Worm (Caenorhabditis elegans) whole organism, young adult: ENCODE measurements around the gene aat-7.

Source experiments
- B0019.2 ChIP-seq: fragments of 200-800 bp; sonication (Bioruptor generic); conservative IDR thresholded peaks from 2 replicates; pipeline ENCODE4 v1.3.6; 2022; ENCODE audit warnings: missing genetic modification reagents, missing genetic modification characterization, missing compliant biosample characterization
- B0035.1 ChIP-seq: sonication (generic microtip); optimal IDR thresholded peaks from 2 replicates; lab custom pipeline; 2016; ENCODE audit warnings: missing genetic modification characterization, mild to moderate bottlenecking, missing compliant biosample characterization, missing genotype, missing genetic modification reagents
- B0261.1 ChIP-seq: sonication (generic microtip); optimal IDR thresholded peaks from 2 replicates; lab custom pipeline; 2016; ENCODE audit warnings: mild to moderate bottlenecking, missing genetic modification characterization, moderate library complexity, missing compliant biosample characterization
- B0336.3 ChIP-seq: fragments of 200-800 bp; sonication (Bioruptor generic); IDR thresholded peaks from 2 replicates; pipeline ENCODE4 v1.3.6; 2022; ENCODE audit warnings: missing genetic modification characterization, missing compliant biosample characterization
- F10E7.11 ChIP-seq: sonication (generic microtip); optimal IDR thresholded peaks from 2 replicates; lab custom pipeline; 2017; ENCODE audit warnings: mild to moderate bottlenecking, missing genetic modification characterization, moderate library complexity, missing compliant biosample characterization
- F37B4.10 ChIP-seq: fragments of 200-800 bp; sonication (Bioruptor generic); IDR thresholded peaks from 2 replicates; pipeline ENCODE4 v1.3.6; 2022; ENCODE audit warnings: missing genetic modification characterization, missing compliant biosample characterization
- F55B11.4 ChIP-seq: sonication (generic microtip); optimal IDR thresholded peaks from 2 replicates; lab custom pipeline; 2016; ENCODE audit warnings: missing compliant biosample characterization, missing genetic modification characterization, borderline replicate concordance; ENCODE audit not compliant: insufficient read depth
- K11D2.4 ChIP-seq: fragments of 200-800 bp; sonication (Bioruptor generic); IDR thresholded peaks from 2 replicates; pipeline ENCODE4 v1.3.6; 2022; ENCODE audit warnings: missing genetic modification reagents, missing genetic modification characterization, missing compliant biosample characterization
- Y53G8AR.9 ChIP-seq: fragments of 200-800 bp; sonication (Bioruptor generic); conservative IDR thresholded peaks from 2 replicates; pipeline ENCODE4 v1.3.6; 2022; ENCODE audit warnings: missing genetic modification reagents, missing genetic modification characterization, missing compliant biosample characterization
- Y95B8A.8 ChIP-seq: fragments of 200-800 bp; sonication (Bioruptor generic); IDR thresholded peaks from 2 replicates; pipeline ENCODE4 v1.3.6; 2022; ENCODE audit warnings: missing genetic modification reagents, missing genetic modification characterization, missing compliant biosample characterization
- akir-1 ChIP-seq: fragments of 200-800 bp; sonication (Bioruptor generic); optimal IDR thresholded peaks from 2 replicates; lab custom pipeline; 2018; ENCODE audit warnings: mild to moderate bottlenecking, missing genetic modification characterization, moderate library complexity, missing compliant biosample characterization
- aptf-3 ChIP-seq: fragments of 200-800 bp; sonication (Bioruptor generic); IDR thresholded peaks from 2 replicates; pipeline ENCODE4 v1.3.6; 2022; ENCODE audit warnings: missing genetic modification characterization, missing compliant biosample characterization
- attf-5 ChIP-seq: fragments of 200-800 bp; sonication (Bioruptor generic); optimal IDR thresholded peaks from 2 replicates; lab custom pipeline; 2018; ENCODE audit warnings: mild to moderate bottlenecking, missing genetic modification characterization, missing compliant biosample characterization
- bed-1 ChIP-seq: fragments of 200-800 bp; sonication (Bioruptor generic); IDR thresholded peaks from 2 replicates; pipeline ENCODE4 v1.3.6; 2022; ENCODE audit warnings: missing genetic modification reagents, missing genetic modification characterization, missing compliant biosample characterization
- cebp-1 ChIP-seq, 2 experiments: fragments of 200-800 bp in 1 of 2; sonication (Bioruptor generic) in 1 of 2; sonication (generic microtip) in 1 of 2; IDR thresholded peaks in 1 of 2; optimal IDR thresholded peaks in 1 of 2; 2 replicates each; pipeline versions ENCODE4 v1.3.6 to Lab custom; 2017 to 2022; ENCODE audit warnings: missing compliant biosample characterization in 2 of 2, missing genetic modification characterization in 2 of 2, mild to moderate bottlenecking in 1 of 2, missing genetic modification reagents in 1 of 2, moderate library complexity in 1 of 2
- cebp-2 ChIP-seq: fragments of 200-800 bp; sonication (Bioruptor generic); IDR thresholded peaks from 2 replicates; pipeline ENCODE4 v1.3.6; 2022; ENCODE audit warnings: missing genetic modification characterization, missing compliant biosample characterization
- ceh-100 ChIP-seq: fragments of 200-800 bp; sonication (Bioruptor generic); IDR thresholded peaks from 2 replicates; pipeline ENCODE4 v1.3.6; 2022; ENCODE audit warnings: missing genetic modification reagents, missing genetic modification characterization, missing compliant biosample characterization
- ceh-40 ChIP-seq: fragments of 200-800 bp; sonication (Bioruptor generic); IDR thresholded peaks from 2 replicates; pipeline ENCODE4 v1.3.6; 2022; ENCODE audit warnings: missing genetic modification characterization, missing compliant biosample characterization
- ceh-58 ChIP-seq: fragments of 200-800 bp; sonication (Bioruptor generic); IDR thresholded peaks from 2 replicates; pipeline ENCODE4 v1.3.6; 2022; ENCODE audit warnings: missing genetic modification characterization, missing compliant biosample characterization
- ceh-91 ChIP-seq: fragments of 200-800 bp; sonication (Bioruptor generic); IDR thresholded peaks from 2 replicates; pipeline ENCODE4 v1.3.6; 2022; ENCODE audit warnings: missing genetic modification reagents, missing genetic modification characterization, missing compliant biosample characterization
- dpl-1 ChIP-seq: fragments of 150-350 bp; optimal IDR thresholded peaks from 2 replicates; lab custom pipeline; 2014; ENCODE audit warnings: missing biosample characterization, missing genetic modification reagents, missing genetic modification characterization
- egl-44 ChIP-seq: fragments of 200-800 bp; sonication (Bioruptor generic); IDR thresholded peaks from 2 replicates; pipeline ENCODE4 v1.3.6; 2022; ENCODE audit warnings: missing genetic modification reagents, missing genetic modification characterization, missing compliant biosample characterization
- ekl-4 ChIP-seq: fragments of 200-800 bp; sonication (Bioruptor generic); IDR thresholded peaks from 2 replicates; pipeline ENCODE4 v1.3.6; 2022; ENCODE audit warnings: missing genetic modification reagents, missing genetic modification characterization, missing compliant biosample characterization
- gei-17 ChIP-seq: fragments of 200-800 bp; sonication (Bioruptor generic); optimal IDR thresholded peaks from 2 replicates; lab custom pipeline; 2018; ENCODE audit warnings: mild to moderate bottlenecking, missing genetic modification characterization, missing compliant biosample characterization
- hmg-1.2 ChIP-seq: fragments of 200-800 bp; sonication (Bioruptor generic); IDR thresholded peaks from 2 replicates; pipeline ENCODE4 v1.3.6; 2022; ENCODE audit warnings: missing genetic modification reagents, missing genetic modification characterization, missing compliant biosample characterization
- hsf-1 ChIP-seq: fragments of 200-800 bp; sonication (Bioruptor generic); IDR thresholded peaks from 2 replicates; pipeline ENCODE4 v1.3.6; 2022; ENCODE audit warnings: missing genetic modification reagents, missing genetic modification characterization, missing compliant biosample characterization
- let-526 ChIP-seq: fragments of 200-800 bp; sonication (Bioruptor generic); IDR thresholded peaks from 2 replicates; pipeline ENCODE4 v1.3.6; 2022; ENCODE audit warnings: missing genetic modification reagents, missing genetic modification characterization, missing compliant biosample characterization
- let-607 ChIP-seq, 2 experiments: fragments of 200-800 bp in 1 of 2; sonication (Bioruptor generic) in 1 of 2; sonication (generic microtip) in 1 of 2; optimal IDR thresholded peaks; 2 replicates each; lab custom pipeline; 2016 to 2018; ENCODE audit warnings: mild to moderate bottlenecking in 2 of 2, missing compliant biosample characterization in 2 of 2, missing genetic modification characterization in 2 of 2, moderate library complexity in 2 of 2, missing genotype in 1 of 2
- lsl-1 ChIP-seq: fragments of 200-800 bp; sonication (Bioruptor generic); optimal IDR thresholded peaks from 2 replicates; lab custom pipeline; 2018; ENCODE audit warnings: mild to moderate bottlenecking, missing genetic modification characterization, moderate library complexity, missing compliant biosample characterization
- mcd-1 ChIP-seq: fragments of 200-800 bp; sonication (Bioruptor generic); IDR thresholded peaks from 2 replicates; pipeline ENCODE4 v1.3.6; 2022; ENCODE audit warnings: missing genetic modification reagents, missing genetic modification characterization, missing compliant biosample characterization
- mxl-1 ChIP-seq: sonication (generic microtip); optimal IDR thresholded peaks from 2 replicates; lab custom pipeline; 2016; ENCODE audit warnings: missing genetic modification characterization, missing compliant biosample characterization
- nhr-80 ChIP-seq: sonication (generic microtip); optimal IDR thresholded peaks from 2 replicates; lab custom pipeline; 2016; ENCODE audit warnings: missing genetic modification characterization, missing compliant biosample characterization
- pbrm-1 ChIP-seq: fragments of 200-800 bp; sonication (Bioruptor generic); IDR thresholded peaks from 2 replicates; pipeline ENCODE4 v1.3.6; 2022; ENCODE audit warnings: missing genetic modification reagents, missing genetic modification characterization, missing compliant biosample characterization
- rcor-1 ChIP-seq: fragments of 200-800 bp; sonication (Bioruptor generic); IDR thresholded peaks from 2 replicates; pipeline ENCODE4 v1.3.6; 2022; ENCODE audit warnings: missing genetic modification reagents, missing genetic modification characterization, missing compliant biosample characterization
- repo-1 ChIP-seq: sonication (generic microtip); optimal IDR thresholded peaks from 2 replicates; lab custom pipeline; 2017; ENCODE audit warnings: mild to moderate bottlenecking, missing genetic modification characterization, missing compliant biosample characterization
- rpc-1 ChIP-seq, 2 experiments: fragments of 150-350 bp in 1 of 2; sonication (generic microtip) in 1 of 2; optimal IDR thresholded peaks; 2 replicates each; lab custom pipeline; 2014 to 2018; ENCODE audit warnings: missing biosample characterization in 1 of 2, missing genetic modification characterization in 1 of 2, missing genetic modification reagents in 1 of 2, missing genotype in 1 of 2
- snpc-1.1 ChIP-seq: sonication (generic microtip); optimal IDR thresholded peaks from 2 replicates; lab custom pipeline; 2017; ENCODE audit warnings: missing genetic modification characterization, mild to moderate bottlenecking, missing compliant biosample characterization, antibody characterized with exemption, moderate library complexity, missing genotype, missing genetic modification reagents; ENCODE audit not compliant: insufficient read depth
- sptf-2 ChIP-seq: fragments of 200-800 bp; sonication (Bioruptor generic); optimal IDR thresholded peaks from 2 replicates; lab custom pipeline; 2018; ENCODE audit warnings: mild to moderate bottlenecking, missing genetic modification characterization, missing compliant biosample characterization
- tbp1 ChIP-seq: fragments of 200-800 bp; sonication (Bioruptor generic); optimal IDR thresholded peaks from 2 replicates; lab custom pipeline; 2018; ENCODE audit warnings: mild to moderate bottlenecking, missing genetic modification characterization, missing compliant biosample characterization
- tbx-9 ChIP-seq: sonication (generic microtip); optimal IDR thresholded peaks from 2 replicates; lab custom pipeline; 2016; ENCODE audit warnings: borderline replicate concordance, missing genetic modification characterization, inconsistent platforms, missing compliant biosample characterization
- unc-62 ChIP-seq: fragments of 150-350 bp; optimal IDR thresholded peaks from 2 replicates; lab custom pipeline; 2014; ENCODE audit warnings: missing biosample characterization, missing genetic modification reagents, missing genetic modification characterization
- xnd-1 ChIP-seq: sonication (generic microtip); optimal IDR thresholded peaks from 2 replicates; lab custom pipeline; 2016; ENCODE audit warnings: missing genotype, missing genetic modification reagents, missing genetic modification characterization, missing compliant biosample characterization
- zfh-2 ChIP-seq: fragments of 200-800 bp; sonication (Bioruptor generic); conservative IDR thresholded peaks from 2 replicates; pipeline ENCODE4 v1.3.6; 2022; ENCODE audit warnings: missing genetic modification reagents, missing genetic modification characterization, missing compliant biosample characterization
- ztf-18 ChIP-seq: sonication (generic microtip); optimal IDR thresholded peaks from 2 replicates; lab custom pipeline; 2016; ENCODE audit warnings: missing genotype, mild to moderate bottlenecking, missing genetic modification characterization, missing compliant biosample characterization
- ztf-28 ChIP-seq: fragments of 200-800 bp; sonication (Bioruptor generic); IDR thresholded peaks from 2 replicates; pipeline ENCODE4 v1.3.6; 2022; ENCODE audit warnings: missing genetic modification reagents, missing genetic modification characterization, missing compliant biosample characterization

The aat-7 gene

ce11 chrII:1402167-1402619 lies 15.5 kb downstream of the aat-7 start, which contains the start of gene Y51H7C.7 (continued):
- no peak for TF ChIP-seq rpc-1 (optimal IDR thresholded peaks at IDR 0.05; lab: Kevin White, UChicago)
- TF ChIP-seq rpc-1 (tag; optimal IDR thresholded peaks at IDR 0.05; lab: Kevin White, UChicago), result no peak
- peak; percentile 31 for TF ChIP-seq lsl-1 (GFP tag; lab: Kevin White, UChicago)
- no peak for TF ChIP-seq egl-44 (GFP tag; lab: Robert Waterston, UW)
- TF ChIP-seq attf-5 (GFP tag; lab: Kevin White, UChicago), result peak; percentile 13
- TF ChIP-seq Y95B8A.8 (GFP tag; lab: Robert Waterston, UW), result no peak
- TF ChIP-seq mxl-1 (tag; lab: Kevin White, UChicago), result no peak
- TF ChIP-seq cebp-1 (GFP tag; IDR thresholded peaks at IDR 0.05; lab: Robert Waterston, UW), result no peak
- TF ChIP-seq cebp-1 (tag; optimal IDR thresholded peaks at IDR 0.05; lab: Kevin White, UChicago), result no peak
- no peak for TF ChIP-seq ceh-100 (GFP tag; lab: Robert Waterston, UW)
- no peak for TF ChIP-seq hmg-1.2 (GFP tag; lab: Robert Waterston, UW)
- TF ChIP-seq unc-62 (GFP tag; lab: Kevin White, UChicago), result no peak
- 0 out of 2 replicates have a peak, but pooled peaks have one; percentile 33 for TF ChIP-seq B0336.3 (GFP tag; lab: Robert Waterston, UW)
- TF ChIP-seq aptf-3 (GFP tag; lab: Robert Waterston, UW), result no peak
- no peak for TF ChIP-seq nhr-80 (tag; lab: Kevin White, UChicago)
- TF ChIP-seq akir-1 (GFP tag; lab: Kevin White, UChicago), result no peak
- TF ChIP-seq ceh-91 (GFP tag; lab: Robert Waterston, UW), result no peak
- no peak for TF ChIP-seq B0261.1 (tag; lab: Kevin White, UChicago)

DNA sequence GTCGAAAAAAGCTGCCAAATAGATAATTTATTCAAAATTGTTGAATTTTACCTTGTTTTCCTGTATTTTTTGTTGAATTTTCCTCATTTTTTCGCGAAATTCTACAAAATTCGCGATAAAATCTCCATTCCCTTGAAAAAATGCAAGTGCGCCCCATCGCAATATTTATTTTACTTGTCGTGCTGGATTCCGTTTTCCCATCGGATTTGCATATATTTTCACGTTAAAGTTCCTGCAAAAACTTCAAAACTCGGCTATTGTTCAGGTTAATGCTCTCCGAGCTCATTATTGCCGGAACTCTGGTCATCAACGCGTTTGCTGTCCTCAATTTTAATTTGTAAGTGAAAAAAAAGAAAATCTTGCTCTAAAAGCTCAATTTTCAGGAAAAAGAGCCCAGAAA lies 16.4 kb downstream of the aat-7 start, which contains the start of the genes Y51H7C.41 and cogc-4:
TSS of gene Y51H7C.41 (plus strand) at position 266 of the 400 bp plus-strand sequence.
TSS of gene cogc-4 (plus strand) at position 386 of the 400 bp plus-strand sequence.
- TF ChIP-seq mcd-1 (GFP tag; lab: Robert Waterston, UW) (peak; percentile 28; the same call in 1 of the 2 replicates), attf-5 (GFP tag; lab: Kevin White, UChicago) (no peak), let-526 (GFP tag; lab: Robert Waterston, UW) (no peak), Y53G8AR.9 (GFP tag; lab: Robert Waterston, UW) (no peak), hsf-1 (GFP tag; lab: Robert Waterston, UW) (no peak), nhr-80 (tag; lab: Kevin White, UChicago) (no peak), aptf-3 (GFP tag; lab: Robert Waterston, UW) (no peak), B0035.1 (tag; lab: Kevin White, UChicago) (no peak), unc-62 (GFP tag; lab: Kevin White, UChicago) (no peak), dpl-1 (GFP tag; lab: Kevin White, UChicago) (no peak), let-607 (tag; optimal IDR thresholded peaks at IDR 0.05; lab: Kevin White, UChicago) (no peak), sptf-2 (no peak), zfh-2 (GFP tag; lab: Robert Waterston, UW) (no peak), pbrm-1 (GFP tag; lab: Robert Waterston, UW) (no peak), tbx-9 (tag; lab: Kevin White, UChicago) (no peak), bed-1 (GFP tag; lab: Robert Waterston, UW) (no peak), F55B11.4 (no peak), xnd-1 (tag; lab: Kevin White, UChicago) (no peak), K11D2.4 (GFP tag; lab: Robert Waterston, UW) (no peak), F37B4.10 (GFP tag; lab: Robert Waterston, UW) (no peak), B0019.2 (GFP tag; lab: Robert Waterston, UW) (no peak), rcor-1 (GFP tag; lab: Robert Waterston, UW) (no peak), ztf-28 (GFP tag; lab: Robert Waterston, UW) (no peak), ekl-4 (GFP tag; lab: Robert Waterston, UW) (0 out of 2 replicates have a peak, but pooled peaks have one; percentile 19), cebp-2 (0 out of 2 replicates have a peak, but pooled peaks have one; percentile 21), repo-1 (tag; lab: Kevin White, UChicago) (peak; percentile 30), gei-17 (no peak), ztf-18 (tag; lab: Kevin White, UChicago) (peak; percentile 59), ceh-40 (GFP tag; lab: Robert Waterston, UW) (no peak), tbp1 (GFP tag; lab: Kevin White, UChicago) (no peak), F10E7.11 (no peak), snpc-1.1 (no peak), ceh-58 (no peak)
